Fruit fly (Drosophila melanogaster) whole organism: Measurements from ENCODE around the gene ifc.

ENCODE experiments used
- CG8478 ChIP-seq: fragments of >200 bp; optimal IDR thresholded peaks from 2 replicates; lab custom pipeline; 2018; ENCODE audit warnings: inconsistent platforms
- pan ChIP-seq: fragments of >200 bp; optimal IDR thresholded peaks from 2 replicates; lab custom pipeline; 2017
- psq ChIP-seq: fragments of >200 bp; optimal IDR thresholded peaks from 2 replicates; lab custom pipeline; 2017
- usp ChIP-seq: fragments of >200 bp; optimal IDR thresholded peaks from 2 replicates; lab custom pipeline; 2017; ENCODE audit warnings: missing biosample characterization, missing genetic modification characterization, mixed read lengths

DNA sequence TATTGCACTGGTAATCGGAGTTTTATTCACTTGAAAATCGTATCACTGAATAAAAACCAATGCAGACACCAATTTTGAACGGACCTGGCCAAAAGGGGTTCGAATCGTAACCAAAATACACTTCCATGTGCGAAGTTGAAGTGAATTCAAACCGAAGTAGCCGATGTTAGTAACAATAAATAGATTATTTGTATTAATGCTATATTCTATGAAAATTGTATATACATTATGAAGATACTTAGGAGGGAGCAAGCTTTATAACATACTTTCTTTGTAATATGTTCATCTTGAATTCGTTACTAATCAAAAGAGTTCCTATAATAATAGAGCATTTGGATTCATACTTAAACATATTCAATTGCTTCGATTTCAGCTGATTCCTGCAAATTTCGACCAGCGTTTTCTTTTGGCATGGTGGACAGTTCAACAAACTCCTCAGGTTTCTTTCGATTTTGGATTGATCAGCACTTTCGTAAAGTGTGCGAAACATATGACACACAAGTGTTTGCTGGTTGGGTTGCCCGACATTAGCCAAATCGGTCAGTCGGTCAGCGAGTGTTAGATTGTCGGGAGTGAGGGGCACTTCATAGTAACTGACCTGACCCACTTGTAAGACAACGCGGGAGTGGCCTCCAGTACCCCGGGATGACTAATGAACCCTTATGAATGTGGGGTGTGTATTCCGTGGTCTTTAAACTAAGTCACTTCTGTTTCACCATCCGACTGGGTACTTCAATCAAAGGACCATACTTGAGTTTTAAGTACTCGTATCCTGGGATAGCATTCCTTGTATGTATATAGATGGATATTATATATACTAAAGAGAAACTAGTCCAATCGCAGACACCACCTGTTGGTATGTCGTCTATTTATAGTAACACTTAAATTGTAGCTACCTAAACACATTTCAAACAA lies 18.2 kb upstream of the ifc start, which contains the start of the genes CG13992 and Ucp4C:
- TF ChIP-seq pan (no peak), psq (lab: Kevin White, UChicago) (no peak), CG8478 (no peak), usp (GFP tag; lab: Kevin White, UChicago) (no peak)
